Worm (Caenorhabditis elegans): ENCODE measurements around the gene hhat-1.
A peak's percentile ranks its signal among the peaks of the same experiment; 100 is the strongest.

Gene hhat-1

ce11 chrII:14635179-14635578 is 43.1 kb upstream of the hhat-1 start (continued):
- TF ChIP-seq tlp-1 (tag; optimal IDR thresholded peaks at IDR 0.05) (no peak), irx-1 (tag; optimal IDR thresholded peaks at IDR 0.05) (peak; percentile 32), blmp-1 (tag; optimal IDR thresholded peaks at IDR 0.05) (no peak), nhr-237 (tag; optimal IDR thresholded peaks at IDR 0.05) (no peak), alr-1 (tag; optimal IDR thresholded peaks at IDR 0.05; ENCODE audit: borderline replicate concordance) (no peak), elt-3 (tag; optimal IDR thresholded peaks at IDR 0.05) (peak in 1 of 6 experiments; percentile 22), egl-13 (tag; optimal IDR thresholded peaks at IDR 0.05) (no peak), mab-9 (GFP tag; IDR thresholded peaks at IDR 0.05) (no peak), pax-3 (tag; optimal IDR thresholded peaks at IDR 0.05) (peak; percentile 22)

DNA sequence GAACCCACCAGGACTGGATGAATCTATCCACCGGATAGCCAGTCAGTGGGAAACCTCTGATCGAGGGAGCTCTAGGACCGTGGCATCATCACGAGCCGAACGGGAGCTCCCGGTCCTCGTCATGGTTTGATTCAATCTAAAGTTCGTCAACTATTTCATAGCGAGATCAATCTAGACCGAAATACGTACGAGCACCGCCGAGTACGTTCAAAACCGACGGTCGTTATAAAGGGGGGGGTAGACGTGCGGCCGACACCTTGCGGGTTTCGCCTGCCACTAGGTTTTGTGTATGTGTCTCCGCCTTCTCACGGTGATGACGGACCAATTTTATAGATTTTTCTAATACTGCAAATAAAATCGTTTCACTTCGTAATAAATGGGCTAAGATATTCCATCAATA is 42.4 kb upstream of the hhat-1 start:
- peak; percentile 21 for TF ChIP-seq lin-14 (GFP tag; optimal IDR thresholded peaks at IDR 0.05)
- TF ChIP-seq efl-1 (optimal IDR thresholded peaks at IDR 0.05): peak in 1 of 2 experiments; percentile 12
- peak in 1 of 2 experiments; percentile 21 for TF ChIP-seq efl-1 (GFP tag; optimal IDR thresholded peaks at IDR 0.05 in 1 of 2)
- TF ChIP-seq nhr-47 (tag; optimal IDR thresholded peaks at IDR 0.05): peak; percentile 44
- TF ChIP-seq nhr-19 (GFP tag; conservative IDR thresholded peaks at IDR 0.05): peak; percentile 79
- peak; percentile 23 for TF ChIP-seq dsc-1 (tag; optimal IDR thresholded peaks at IDR 0.05)
- TF ChIP-seq snpc-4 (tag; optimal IDR thresholded peaks at IDR 0.05): peak; percentile 89
- TF ChIP-seq grh-1 (GFP tag; IDR thresholded peaks at IDR 0.05): peak; percentile 21; the same call in 1 of the 2 replicates
- peak; percentile 22 for TF ChIP-seq nhr-71 (tag; optimal IDR thresholded peaks at IDR 0.05)
- peak; percentile 3 for TF ChIP-seq nhr-90 (tag; optimal IDR thresholded peaks at IDR 0.05; ENCODE audit: poor library complexity)
- TF ChIP-seq swsn-7 (tag; optimal IDR thresholded peaks at IDR 0.05): peak; percentile 14

- TF ChIP-seq dpl-1 (GFP tag; optimal IDR thresholded peaks at IDR 0.05) (no peak), aly-2 (tag; optimal IDR thresholded peaks at IDR 0.05) (no peak), swsn-7 (tag; optimal IDR thresholded peaks at IDR 0.05) (no peak), egl-13 (tag; optimal IDR thresholded peaks at IDR 0.05) (no peak), tlp-1 (tag; optimal IDR thresholded peaks at IDR 0.05) (no peak), fkh-8 (tag; optimal IDR thresholded peaks at IDR 0.05) (no peak), pqm-1 (tag; optimal IDR thresholded peaks at IDR 0.05) (no peak), jun-1 (tag; optimal IDR thresholded peaks at IDR 0.05) (no peak), xbp-1 (tag; optimal IDR thresholded peaks at IDR 0.05) (no peak), lsy-2 (tag; optimal IDR thresholded peaks at IDR 0.05) (no peak), nhr-47 (tag; optimal IDR thresholded peaks at IDR 0.05) (no peak), unc-86 (tag; optimal IDR thresholded peaks at IDR 0.05) (no peak)
Observed at ce11 chrII:14636737-14637136, 41.5 kb upstream of the hhat-1 start, which contains the start of gene sre-13. sre-13 (minus strand) TSS chrII:14636837.

DNA sequence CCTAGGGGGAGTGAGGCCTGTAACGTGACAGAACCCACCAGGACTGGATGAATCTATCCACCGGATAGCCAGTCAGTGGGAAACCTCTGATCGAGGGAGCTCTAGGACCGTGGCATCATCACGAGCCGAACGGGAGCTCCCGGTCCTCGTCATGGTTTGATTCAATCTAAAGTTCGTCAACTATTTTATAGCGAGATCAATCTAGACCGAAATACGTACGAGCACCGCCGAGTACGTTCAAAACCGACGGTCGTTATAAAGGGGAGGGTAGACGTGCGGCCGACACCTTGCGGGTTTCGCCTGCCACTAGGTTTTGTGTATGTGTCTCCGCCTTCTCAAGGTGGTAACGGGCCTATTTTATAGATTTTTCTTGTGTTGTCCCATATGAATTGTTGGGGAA is 36.9 kb upstream of the hhat-1 start:
- peak; percentile 46 for TF ChIP-seq nhr-90 (tag; optimal IDR thresholded peaks at IDR 0.05; ENCODE audit: poor library complexity)
- TF ChIP-seq nhr-19 (GFP tag; conservative IDR thresholded peaks at IDR 0.05): peak; percentile 58
- TF ChIP-seq lin-14 (GFP tag; optimal IDR thresholded peaks at IDR 0.05): peak; percentile 10
- peak; percentile 29 for TF ChIP-seq nhr-47 (tag; optimal IDR thresholded peaks at IDR 0.05)
- TF ChIP-seq nhr-71 (tag; optimal IDR thresholded peaks at IDR 0.05): peak; percentile 23
- peak; percentile 91 for TF ChIP-seq snpc-4 (tag; optimal IDR thresholded peaks at IDR 0.05)

DNA sequence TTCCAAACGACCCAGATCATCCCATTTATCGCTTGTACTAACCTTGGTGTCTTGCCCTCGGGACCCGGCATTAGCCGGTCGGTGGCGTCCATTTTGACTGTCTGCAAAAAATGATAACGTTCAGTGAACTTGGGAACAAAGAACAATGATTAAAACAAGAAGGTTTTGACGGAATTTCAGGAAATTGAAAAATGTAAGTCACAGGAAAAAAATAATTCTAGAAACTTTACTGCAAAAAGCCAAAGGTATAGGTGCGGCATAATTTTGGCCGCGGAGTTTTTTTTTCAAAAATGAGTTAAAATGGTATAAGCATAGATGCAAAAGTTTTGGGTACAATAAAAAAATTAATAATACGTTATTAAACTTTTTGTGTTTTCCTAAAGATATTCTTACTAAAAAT is 34.3 kb upstream of the hhat-1 start, which contains the start of gene atgp-2:
Gene atgp-2 (minus strand): TSS at position 101 of the 400 bp plus-strand sequence.
- no peak for TF ChIP-seq zag-1 (tag; optimal IDR thresholded peaks at IDR 0.05)
- TF ChIP-seq elt-3 (tag; optimal IDR thresholded peaks at IDR 0.05): peak in 1 of 6 experiments; percentile 26

ce11 chrII:14644465-14644864 is 33.8 kb upstream of the hhat-1 start:
- TF ChIP-seq grh-1 (GFP tag; IDR thresholded peaks at IDR 0.05) (no peak), isw-1 (GFP tag; IDR thresholded peaks at IDR 0.05) (no peak), egl-13 (tag; optimal IDR thresholded peaks at IDR 0.05) (no peak), nhr-11 (tag; optimal IDR thresholded peaks at IDR 0.05) (no peak), nhr-84 (tag; optimal IDR thresholded peaks at IDR 0.05) (no peak), nhr-76 (tag; optimal IDR thresholded peaks at IDR 0.05) (no peak), hlh-4 (tag; optimal IDR thresholded peaks at IDR 0.05) (no peak), hpl-2 (GFP tag; optimal IDR thresholded peaks at IDR 0.05) (no peak), nhr-19 (GFP tag; conservative IDR thresholded peaks at IDR 0.05) (no peak), mdl-1 (tag; optimal IDR thresholded peaks at IDR 0.05) (no peak), xbp-1 (tag; optimal IDR thresholded peaks at IDR 0.05) (no peak)
